Comparison of ENCODE assay signal across 4 fruit fly cellular contexts in genomic region chr3R:21593735-21594345, dm6.
TF ChIP-seq lines count a peak whose summit lies in the region.

No protein-coding gene starts in this region.

- TF ChIP-seq CTCF in whole organism, embryonic (GFP tag; optimal IDR thresholded peaks at IDR 0.05; lab: Kevin White, UChicago): no peak

TF ChIP-seq in whole organism, adult, 20 proteins besides CTCF, POLR2A, EP300 and RAD21:
- TF ChIP-seq bab1 (GFP tag; optimal IDR thresholded peaks at IDR 0.05; lab: Kevin White, UChicago) (no peak), CG11617 (GFP tag; optimal IDR thresholded peaks at IDR 0.05; lab: Kevin White, UChicago) (no peak), pad (GFP tag; optimal IDR thresholded peaks at IDR 0.05; lab: Kevin White, UChicago) (peak; percentile 79)
TF ChIP-seq in whole organism, adult: peak in this region for 1.

TF ChIP-seq in whole organism, embryonic, 481 proteins besides CTCF, POLR2A, EP300 and RAD21 (continues in another document):
- TF ChIP-seq CG7357 (GFP tag; IDR thresholded peaks at IDR 0.05; lab: Robert Waterston, UW) (peak; percentile 63; the same call in 2 of the 3 replicates), pb (GFP tag; optimal IDR thresholded peaks at IDR 0.05; lab: Kevin White, UChicago) (no peak), CG12391 (tag; optimal IDR thresholded peaks at IDR 0.05; lab: Kevin White, UChicago) (no peak), CG2875 (GFP tag; optimal IDR thresholded peaks at IDR 0.05; lab: Kevin White, UChicago) (no peak), lmd (GFP tag; IDR thresholded peaks at IDR 0.05; lab: Robert Waterston, UW) (no peak), kni (GFP tag; optimal IDR thresholded peaks at IDR 0.05; lab: Kevin White, UChicago) (peak; percentile 51), CG14710 (tag; optimal IDR thresholded peaks at IDR 0.05; lab: Kevin White, UChicago) (no peak), Hsf (GFP tag; optimal IDR thresholded peaks at IDR 0.05; lab: Kevin White, UChicago) (no peak), Rfx (GFP tag; IDR thresholded peaks at IDR 0.05; lab: Robert Waterston, UW) (0 out of 2 replicates have a peak, but pooled peaks have one; percentile 8), da (GFP tag; optimal IDR thresholded peaks at IDR 0.05; lab: Kevin White, UChicago) (no peak), Hand (GFP tag; optimal IDR thresholded peaks at IDR 0.05; lab: Kevin White, UChicago) (no peak), ERR (GFP tag; optimal IDR thresholded peaks at IDR 0.05; lab: Kevin White, UChicago) (no peak), CG10462 (GFP tag; optimal IDR thresholded peaks at IDR 0.05; lab: Kevin White, UChicago) (no peak), ato (GFP tag; IDR thresholded peaks at IDR 0.05; lab: Robert Waterston, UW; ENCODE audit: partially characterized antibody) (no peak), pho (GFP tag; optimal IDR thresholded peaks at IDR 0.05; lab: Kevin White, UChicago) (no peak), CG4424 (GFP tag; optimal IDR thresholded peaks at IDR 0.05; lab: Kevin White, UChicago) (no peak), Hmx (GFP tag; optimal IDR thresholded peaks at IDR 0.05; lab: Kevin White, UChicago) (no peak), Ets65A (GFP tag; lab: Kevin White, UChicago) (peak; percentile 68), Dbx (GFP tag; IDR thresholded peaks at IDR 0.05; lab: Robert Waterston, UW) (peak; percentile 24; the same call in 1 of the 3 replicates), stwl (tag; optimal IDR thresholded peaks at IDR 0.05; lab: Kevin White, UChicago) (peak; percentile 10), CG8478 (optimal IDR thresholded peaks at IDR 0.05; lab: Kevin White, UChicago) (no peak), sens (GFP tag; lab: Kevin White, UChicago) (peak; percentile 61), CG18262 (tag; optimal IDR thresholded peaks at IDR 0.05; lab: Kevin White, UChicago) (no peak), ara (GFP tag; IDR thresholded peaks at IDR 0.05; lab: Robert Waterston, UW) (0 out of 2 replicates have a peak, but pooled peaks have one; percentile 30), CrebB (tag; optimal IDR thresholded peaks at IDR 0.05; lab: Kevin White, UChicago) (no peak), oc (tag; optimal IDR thresholded peaks at IDR 0.05; lab: Kevin White, UChicago) (peak; percentile 93), tap (tag; optimal IDR thresholded peaks at IDR 0.05; lab: Kevin White, UChicago) (no peak), CG16813 (GFP tag; IDR thresholded peaks at IDR 0.05; lab: Robert Waterston, UW; ENCODE audit: partially characterized antibody) (no peak), chinmo (GFP tag; IDR thresholded peaks at IDR 0.05; lab: Robert Waterston, UW; ENCODE audit: partially characterized antibody) (0 out of 4 replicates have a peak, but pooled peaks have one; percentile 13)

TF ChIP-seq in whole organism, prepupa, 60 proteins besides CTCF, POLR2A, EP300 and RAD21:
- TF ChIP-seq ss (GFP tag; optimal IDR thresholded peaks at IDR 0.05; lab: Kevin White, UChicago) (no peak), Eip78C (GFP tag; lab: Kevin White, UChicago) (peak; percentile 56)

TF ChIP-seq in whole organism, pupa, 21 proteins besides CTCF, POLR2A, EP300 and RAD21:
- TF ChIP-seq CG4496 (GFP tag; IDR thresholded peaks at IDR 0.05; lab: Robert Waterston, UW): 0 out of 3 replicates have a peak, but pooled peaks have one; percentile 18
- no peak for TF ChIP-seq CG15710 (tag; optimal IDR thresholded peaks at IDR 0.05; lab: Kevin White, UChicago)
- TF ChIP-seq fd96Ca (GFP tag; IDR thresholded peaks at IDR 0.05; lab: Robert Waterston, UW): no peak
- peak; percentile 12 for TF ChIP-seq CG13204 (GFP tag; optimal IDR thresholded peaks at IDR 0.05; lab: Kevin White, UChicago)
- no peak for TF ChIP-seq CG14655 (GFP tag; optimal IDR thresholded peaks at IDR 0.05; lab: Kevin White, UChicago)
- TF ChIP-seq gl (tag; optimal IDR thresholded peaks at IDR 0.05; lab: Kevin White, UChicago): no peak
- no peak for TF ChIP-seq Ets98B (GFP tag; IDR thresholded peaks at IDR 0.05; lab: Robert Waterston, UW)
- no peak for TF ChIP-seq CG17806 (tag; optimal IDR thresholded peaks at IDR 0.05; lab: Kevin White, UChicago)
